Worm (Caenorhabditis elegans) whole organism, mixed stage, embryonic: ENCODE results near the gene enu-3.6.

Experiments
- M03D4.4 ChIP-seq: sonication (generic microtip); optimal IDR thresholded peaks from 2 replicates; lab custom pipeline; 2017; ENCODE audit warnings: mild to moderate bottlenecking, missing genetic modification characterization, missing compliant biosample characterization
- bed-3 ChIP-seq: fragments of 200-800 bp; sonication (Bioruptor generic); optimal IDR thresholded peaks from 3 replicates; lab custom pipeline; 2018; ENCODE audit warnings: mild to moderate bottlenecking, missing genetic modification characterization, moderate library complexity, missing compliant biosample characterization
- blmp-1 ChIP-seq: fragments of 150-350 bp; optimal IDR thresholded peaks from 2 replicates; lab custom pipeline; 2014; ENCODE audit warnings: missing biosample characterization, missing genetic modification characterization
- ceh-39 ChIP-seq: fragments of 150-350 bp; optimal IDR thresholded peaks from 2 replicates; lab custom pipeline; 2014; ENCODE audit warnings: missing biosample characterization, missing genetic modification characterization
- ceh-43 ChIP-seq: fragments of 200-800 bp; sonication (Bioruptor generic); optimal IDR thresholded peaks from 2 replicates; lab custom pipeline; 2018; ENCODE audit warnings: mild to moderate bottlenecking, missing genetic modification characterization, moderate library complexity, missing compliant biosample characterization
- ceh-83 ChIP-seq: fragments of 200-800 bp; sonication (Bioruptor generic); optimal IDR thresholded peaks from 2 replicates; lab custom pipeline; 2018; ENCODE audit warnings: mild to moderate bottlenecking, missing genetic modification characterization, missing compliant biosample characterization
- ces-1 ChIP-seq: fragments of 150-350 bp; optimal IDR thresholded peaks from 2 replicates; lab custom pipeline; 2014; ENCODE audit warnings: missing biosample characterization, missing genetic modification reagents, missing genetic modification characterization
- cnd-1 ChIP-seq: fragments of 200-800 bp; sonication (Bioruptor generic); optimal IDR thresholded peaks from 2 replicates; lab custom pipeline; 2018; ENCODE audit warnings: mild to moderate bottlenecking, missing genetic modification characterization, missing compliant biosample characterization
- drap-1 ChIP-seq: fragments of 200-800 bp; sonication (Bioruptor generic); optimal IDR thresholded peaks from 3 replicates; lab custom pipeline; 2018; ENCODE audit warnings: mild to moderate bottlenecking, missing genetic modification characterization, missing compliant biosample characterization
- elt-1 ChIP-seq: sonication (generic microtip); optimal IDR thresholded peaks from 2 replicates; lab custom pipeline; 2017; ENCODE audit warnings: missing genetic modification characterization, mild to moderate bottlenecking, missing compliant biosample characterization, antibody characterized with exemption, moderate library complexity, borderline replicate concordance; ENCODE audit not compliant: insufficient read depth
- elt-3 ChIP-seq: fragments of 150-350 bp; optimal IDR thresholded peaks from 2 replicates; lab custom pipeline; 2014; ENCODE audit warnings: missing biosample characterization, missing genetic modification characterization
- flh-1 ChIP-seq: fragments of 200-800 bp; sonication (Bioruptor generic); optimal IDR thresholded peaks from 2 replicates; lab custom pipeline; 2018; ENCODE audit warnings: mild to moderate bottlenecking, missing genetic modification characterization, moderate library complexity, missing compliant biosample characterization
- ham-2 ChIP-seq: fragments of 200-800 bp; sonication (Bioruptor generic); optimal IDR thresholded peaks from 2 replicates; lab custom pipeline; 2018; ENCODE audit warnings: mild to moderate bottlenecking, missing genetic modification characterization, missing compliant biosample characterization
- hlh-1 ChIP-seq: fragments of 150-350 bp; optimal IDR thresholded peaks from 2 replicates; lab custom pipeline; 2014; ENCODE audit warnings: missing biosample characterization, missing genetic modification reagents, missing genetic modification characterization
- lin-13 ChIP-seq: fragments of 150-350 bp; optimal IDR thresholded peaks from 2 replicates; lab custom pipeline; 2014; ENCODE audit warnings: missing biosample characterization, missing genetic modification characterization
- lin-32 ChIP-seq: fragments of 200-800 bp; sonication (Bioruptor generic); optimal IDR thresholded peaks from 2 replicates; lab custom pipeline; 2018; ENCODE audit warnings: mild to moderate bottlenecking, missing genetic modification characterization, missing compliant biosample characterization
- lsy-2 ChIP-seq: fragments of 150-350 bp; optimal IDR thresholded peaks from 2 replicates; lab custom pipeline; 2014; ENCODE audit warnings: missing biosample characterization, missing genetic modification characterization
- mab-5 ChIP-seq: fragments of 150-350 bp; optimal IDR thresholded peaks from 2 replicates; lab custom pipeline; 2014; ENCODE audit warnings: missing biosample characterization, missing genetic modification characterization
- mep-1 ChIP-seq: fragments of 150-350 bp; optimal IDR thresholded peaks from 2 replicates; lab custom pipeline; 2017; ENCODE audit warnings: missing biosample characterization, missing genetic modification reagents, missing genetic modification characterization, inconsistent platforms
- mls-2 ChIP-seq: sonication (generic microtip); optimal IDR thresholded peaks from 2 replicates; lab custom pipeline; 2016; ENCODE audit warnings: mild to moderate bottlenecking, missing genetic modification characterization, moderate library complexity, missing compliant biosample characterization
- nhr-12 ChIP-seq: fragments of 150-350 bp; optimal IDR thresholded peaks from 2 replicates; lab custom pipeline; 2014; ENCODE audit warnings: missing biosample characterization, missing genetic modification characterization
- nhr-2 ChIP-seq: fragments of 150-350 bp; optimal IDR thresholded peaks from 2 replicates; lab custom pipeline; 2014; ENCODE audit warnings: missing biosample characterization, missing genetic modification characterization
- nhr-237 ChIP-seq: fragments of 150-350 bp; optimal IDR thresholded peaks from 2 replicates; lab custom pipeline; 2014; ENCODE audit warnings: missing biosample characterization, missing genetic modification characterization
- nhr-28 ChIP-seq: fragments of 150-350 bp; optimal IDR thresholded peaks from 2 replicates; lab custom pipeline; 2014; ENCODE audit warnings: missing biosample characterization, missing genetic modification characterization
- nhr-76 ChIP-seq: sonication (generic microtip); optimal IDR thresholded peaks from 2 replicates; lab custom pipeline; 2017; ENCODE audit warnings: missing biosample characterization, missing genetic modification characterization
- pha-4 ChIP-seq: fragments of 150-350 bp; optimal IDR thresholded peaks from 2 replicates; lab custom pipeline; 2018; ENCODE audit warnings: missing biosample characterization, missing genetic modification reagents, missing genetic modification characterization
- sem-2 ChIP-seq: fragments of 200-800 bp; sonication (Bioruptor generic); optimal IDR thresholded peaks from 2 replicates; lab custom pipeline; 2018; ENCODE audit warnings: mild to moderate bottlenecking, missing genetic modification characterization, missing compliant biosample characterization
- snpc-4 ChIP-seq: fragments of 150-350 bp; optimal IDR thresholded peaks from 2 replicates; lab custom pipeline; 2014; ENCODE audit warnings: missing biosample characterization, missing genetic modification characterization
- sptf-1 ChIP-seq: sonication (generic microtip); optimal IDR thresholded peaks from 2 replicates; lab custom pipeline; 2017; ENCODE audit warnings: mild to moderate bottlenecking, missing genetic modification characterization, moderate library complexity, missing compliant biosample characterization
- tbx-8 ChIP-seq: fragments of 200-800 bp; sonication (Bioruptor generic); optimal IDR thresholded peaks from 2 replicates; lab custom pipeline; 2018; ENCODE audit warnings: mild to moderate bottlenecking, missing genetic modification characterization, moderate library complexity, missing compliant biosample characterization
- unc-120 ChIP-seq: sonication (generic microtip); optimal IDR thresholded peaks from 2 replicates; lab custom pipeline; 2017; ENCODE audit warnings: missing genetic modification characterization, missing compliant biosample characterization; ENCODE audit not compliant: poor library complexity, severe bottlenecking
- unc-39 ChIP-seq: fragments of 150-350 bp; optimal IDR thresholded peaks from 2 replicates; lab custom pipeline; 2014; ENCODE audit warnings: missing biosample characterization, missing genetic modification characterization
- unc-62 ChIP-seq: fragments of 150-350 bp; optimal IDR thresholded peaks from 2 replicates; lab custom pipeline; 2014; ENCODE audit warnings: missing biosample characterization, missing genetic modification reagents, missing genetic modification characterization
- zip-8 ChIP-seq: fragments of 150-350 bp; optimal IDR thresholded peaks from 2 replicates; lab custom pipeline; 2014; ENCODE audit warnings: missing biosample characterization, missing genetic modification characterization
- ztf-11 ChIP-seq: fragments of 150-350 bp; optimal IDR thresholded peaks from 2 replicates; lab custom pipeline; 2014; ENCODE audit warnings: missing biosample characterization, missing genetic modification characterization

enu-3.6 gene

DNA sequence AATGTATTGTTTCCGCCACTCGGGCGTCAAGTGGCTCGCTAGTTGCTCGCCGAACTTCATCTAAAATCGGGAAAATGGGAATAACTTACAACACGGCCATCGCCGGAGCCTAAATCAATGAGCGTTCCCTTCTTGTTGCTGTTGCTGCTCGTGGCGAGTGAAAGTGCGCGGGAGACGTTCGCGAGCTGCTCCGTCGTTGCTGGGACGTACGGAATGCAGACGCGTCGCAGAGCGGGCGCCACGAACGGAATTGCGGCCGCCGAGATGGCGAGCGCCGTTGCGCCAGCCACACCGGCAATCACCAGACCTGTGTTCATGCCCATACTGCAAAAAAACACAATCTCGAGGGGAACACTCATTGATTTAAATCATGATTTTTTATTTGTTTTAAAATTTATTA is 43.8 kb upstream of the enu-3.6 start:
- TF ChIP-seq mep-1 (tag; lab: Kevin White, UChicago) (no peak), nhr-28 (no peak), mab-5 (tag; lab: Kevin White, UChicago) (no peak), ceh-43 (GFP tag; lab: Kevin White, UChicago) (no peak), hlh-1 (tag; lab: Kevin White, UChicago) (no peak), sem-2 (GFP tag; lab: Kevin White, UChicago) (no peak), zip-8 (no peak), flh-1 (no peak), unc-62 (no peak), pha-4 (tag; lab: Kevin White, UChicago) (no peak), ceh-83 (GFP tag; lab: Kevin White, UChicago) (no peak), nhr-12 (tag; lab: Kevin White, UChicago) (no peak), elt-1 (tag; lab: Kevin White, UChicago) (no peak), lsy-2 (tag; lab: Kevin White, UChicago) (no peak), snpc-4 (no peak), ces-1 (GFP tag; lab: Kevin White, UChicago) (no peak), nhr-2 (no peak), M03D4.4 (tag; lab: Kevin White, UChicago) (no peak)
- TF ChIP-seq, all 35 proteins: peak for 0

DNA sequence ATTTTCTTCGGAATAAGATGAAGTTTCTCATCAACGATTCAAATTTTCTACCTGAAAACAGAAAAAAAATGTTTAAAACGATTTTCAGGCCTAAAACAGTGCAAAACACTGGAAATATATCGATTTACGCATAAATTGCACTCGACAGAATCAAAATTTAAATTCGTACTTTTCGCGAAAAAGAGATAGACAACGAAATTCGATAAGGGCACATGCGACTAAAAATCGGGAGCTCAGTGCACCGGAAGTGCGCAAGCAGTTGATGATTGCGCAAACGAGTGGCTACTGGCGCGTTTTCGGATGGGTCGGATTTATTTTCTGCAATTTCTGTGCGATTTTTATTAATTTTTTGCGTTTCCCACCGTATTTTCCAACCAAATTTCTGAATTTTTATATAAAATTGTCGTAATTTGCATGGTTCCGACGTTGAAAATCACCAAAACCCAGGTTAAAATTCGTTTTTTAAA is 43.2 kb upstream of the enu-3.6 start, which contains the start of the genes Y39A1A.21 and Y39A1A.22:
Gene Y39A1A.21 (minus strand): TSS at position 51 of the 467 bp plus-strand sequence.
Gene Y39A1A.22 (minus strand): TSS at position 57 of the 467 bp plus-strand sequence.
- no peak for TF ChIP-seq ceh-83 (GFP tag; lab: Kevin White, UChicago)
- no peak for TF ChIP-seq ham-2 (GFP tag; lab: Kevin White, UChicago)
- no peak for TF ChIP-seq unc-62
- peak; percentile 64 for TF ChIP-seq M03D4.4 (tag; lab: Kevin White, UChicago)
- TF ChIP-seq tbx-8 (GFP tag; lab: Kevin White, UChicago): peak; percentile 30
- peak; percentile 29 for TF ChIP-seq cnd-1 (tag; lab: Kevin White, UChicago)
- no peak for TF ChIP-seq elt-3 (tag; lab: Kevin White, UChicago)
- TF ChIP-seq ceh-43 (GFP tag; lab: Kevin White, UChicago): peak; percentile 1
- TF ChIP-seq unc-39 (tag; lab: Kevin White, UChicago): peak; percentile 6
- TF ChIP-seq unc-120 (tag; lab: Kevin White, UChicago): peak; percentile 34
- TF ChIP-seq ceh-39 (tag; lab: Kevin White, UChicago): peak; percentile 36
- no peak for TF ChIP-seq blmp-1 (tag; lab: Kevin White, UChicago)
- peak; percentile 12 for TF ChIP-seq lin-32 (GFP tag; lab: Kevin White, UChicago)
- no peak for TF ChIP-seq nhr-2
- peak; percentile 8 for TF ChIP-seq ztf-11 (tag; lab: Kevin White, UChicago)
- no peak for TF ChIP-seq nhr-28
- TF ChIP-seq ces-1 (GFP tag; lab: Kevin White, UChicago): peak; percentile 89
- peak; percentile 44 for TF ChIP-seq mep-1 (tag; lab: Kevin White, UChicago)
- TF ChIP-seq nhr-237 (tag; lab: Kevin White, UChicago): peak; percentile 55
- TF ChIP-seq nhr-76: no peak
- peak; percentile 9 for TF ChIP-seq drap-1 (GFP tag; lab: Kevin White, UChicago)
- TF ChIP-seq snpc-4: no peak
- TF ChIP-seq hlh-1 (tag; lab: Kevin White, UChicago): peak; percentile 31
- no peak for TF ChIP-seq flh-1
- TF ChIP-seq sem-2 (GFP tag; lab: Kevin White, UChicago): no peak
- TF ChIP-seq bed-3: peak; percentile 7
- no peak for TF ChIP-seq mab-5 (tag; lab: Kevin White, UChicago)
- peak; percentile 86 for TF ChIP-seq lin-13 (tag; lab: Kevin White, UChicago)
- peak; percentile 83 for TF ChIP-seq sptf-1 (tag; lab: Kevin White, UChicago)
- TF ChIP-seq lsy-2 (tag; lab: Kevin White, UChicago): peak; percentile 80
- no peak for TF ChIP-seq elt-1 (tag; lab: Kevin White, UChicago)
- no peak for TF ChIP-seq nhr-12 (tag; lab: Kevin White, UChicago)
- no peak for TF ChIP-seq zip-8
- peak; percentile 64 for TF ChIP-seq mls-2 (tag; lab: Kevin White, UChicago)
- peak; percentile 67 for TF ChIP-seq pha-4 (tag; lab: Kevin White, UChicago)

DNA sequence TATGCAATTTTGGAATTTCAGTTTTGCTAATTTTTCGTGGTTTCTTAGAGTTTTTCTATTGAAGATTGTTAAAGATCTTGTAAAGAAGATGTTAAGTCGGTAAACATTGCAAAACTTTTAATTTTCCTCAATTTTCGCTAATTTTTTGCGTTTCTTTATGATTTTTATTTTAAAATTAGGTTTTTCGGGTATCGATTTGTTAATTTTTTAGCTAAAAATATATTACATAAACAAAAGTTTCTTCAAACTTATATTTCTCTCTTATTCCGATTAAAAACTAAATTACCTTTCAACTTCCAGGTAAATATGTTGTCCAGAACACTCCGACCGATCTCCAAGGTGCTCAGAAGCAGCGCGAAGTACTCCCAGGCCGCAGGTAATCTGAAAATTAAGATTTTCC is 42.8 kb upstream of the enu-3.6 start, which contains the start of gene mrpl-12:
Gene mrpl-12 (plus strand): TSS at position 301 of the 400 bp plus-strand sequence.
- no peak for TF ChIP-seq ceh-39 (tag; lab: Kevin White, UChicago)
- TF ChIP-seq unc-39 (tag; lab: Kevin White, UChicago): no peak
- TF ChIP-seq tbx-8 (GFP tag; lab: Kevin White, UChicago): no peak
- no peak for TF ChIP-seq zip-8
